Worm (Caenorhabditis elegans) whole organism, L1 larva: ENCODE results near the gene F21H7.3.

Experiments
- F16B12.6 ChIP-seq: fragments of 150-350 bp; optimal IDR thresholded peaks from 2 replicates; lab custom pipeline; 2014; ENCODE audit warnings: missing biosample characterization, missing genetic modification characterization
- aly-2 ChIP-seq: fragments of 150-350 bp; optimal IDR thresholded peaks from 2 replicates; lab custom pipeline; 2014; ENCODE audit warnings: missing biosample characterization, missing genetic modification characterization
- ama-1 ChIP-seq: fragments of 150-350 bp; optimal IDR thresholded peaks from 2 replicates; lab custom pipeline; 2014
- blmp-1 ChIP-seq: fragments of 150-350 bp; optimal IDR thresholded peaks from 2 replicates; lab custom pipeline; 2014; ENCODE audit warnings: missing biosample characterization, missing genetic modification characterization
- ceh-8 ChIP-seq: fragments of 200-800 bp; sonication (Bioruptor generic); optimal IDR thresholded peaks from 2 replicates; lab custom pipeline; 2018; ENCODE audit warnings: mild to moderate bottlenecking, missing genetic modification characterization, moderate library complexity, missing compliant biosample characterization
- dpl-1 ChIP-seq, 3 experiments: fragments of 150-350 bp in 2 of 3; sonication (generic microtip) in 1 of 3; optimal IDR thresholded peaks; 2 replicates each; lab custom pipeline; 2014 to 2017; ENCODE audit warnings: missing biosample characterization in 3 of 3, missing genetic modification characterization in 3 of 3, missing genetic modification reagents in 3 of 3
- efl-1 ChIP-seq, 4 experiments: fragments of 150-350 bp; optimal IDR thresholded peaks in 3 of 4; peaks in 1 of 4; 1 replicate in 1 of 4; 2 replicates in 3 of 4; lab custom pipeline; 2014; ENCODE audit warnings: missing biosample characterization in 2 of 4, missing genetic modification characterization in 2 of 4, missing genetic modification reagents in 2 of 4
- elt-2 ChIP-seq: sonication (generic microtip); optimal IDR thresholded peaks from 2 replicates; lab custom pipeline; 2016; ENCODE audit warnings: missing genetic modification characterization, mild to moderate bottlenecking, inconsistent platforms, missing compliant biosample characterization, missing genetic modification reagents
- elt-3 ChIP-seq, 6 experiments: fragments of 150-350 bp in 1 of 6; sonication (generic microtip); optimal IDR thresholded peaks; 2 replicates each; lab custom pipeline; 2017 to 2018; ENCODE audit warnings: missing biosample characterization in 6 of 6, missing genetic modification characterization in 6 of 6, inconsistent platforms in 1 of 6
- ets-5 ChIP-seq: fragments of 200-800 bp; sonication (Bioruptor generic); IDR thresholded peaks from 2 replicates; pipeline ENCODE4 v1.3.6; 2022; ENCODE audit warnings: missing genetic modification characterization, missing compliant biosample characterization
- grh-1 ChIP-seq: fragments of 200-800 bp; sonication (Bioruptor generic); IDR thresholded peaks from 2 replicates; pipeline ENCODE4 v1.3.6; 2022; ENCODE audit warnings: missing genetic modification reagents, missing genetic modification characterization, missing compliant biosample characterization
- hlh-4 ChIP-seq: sonication (generic microtip); optimal IDR thresholded peaks from 2 replicates; lab custom pipeline; 2016; ENCODE audit warnings: mild to moderate bottlenecking, missing genetic modification characterization, missing compliant biosample characterization
- hpl-2 ChIP-seq: fragments of 150-350 bp; optimal IDR thresholded peaks from 2 replicates; lab custom pipeline; 2014; ENCODE audit warnings: missing biosample characterization, missing genetic modification reagents, missing genetic modification characterization
- irx-1 ChIP-seq: sonication (generic microtip); optimal IDR thresholded peaks from 2 replicates; lab custom pipeline; 2016; ENCODE audit warnings: missing genetic modification characterization, missing compliant biosample characterization
- jun-1 ChIP-seq: fragments of 150-350 bp; optimal IDR thresholded peaks from 2 replicates; lab custom pipeline; 2014; ENCODE audit warnings: missing biosample characterization, missing genetic modification reagents, missing genetic modification characterization
- lin-15B ChIP-seq: fragments of 150-350 bp; sonication (generic microtip); optimal IDR thresholded peaks from 3 replicates; lab custom pipeline; 2014; ENCODE audit warnings: missing biosample characterization, missing genetic modification characterization
- lin-35 ChIP-seq, 2 experiments: fragments of 150-350 bp; optimal IDR thresholded peaks; 2 replicates each; lab custom pipeline; 2014; ENCODE audit warnings: missing biosample characterization in 2 of 2, missing genetic modification characterization in 2 of 2, missing genetic modification reagents in 2 of 2
- lsy-2 ChIP-seq, 2 experiments: fragments of 150-350 bp; optimal IDR thresholded peaks; 2 replicates each; lab custom pipeline; 2014; ENCODE audit warnings: missing biosample characterization in 2 of 2, missing genetic modification characterization in 2 of 2
- nhr-11 ChIP-seq: fragments of 150-350 bp; optimal IDR thresholded peaks from 2 replicates; lab custom pipeline; 2014; ENCODE audit warnings: missing biosample characterization, missing genetic modification characterization
- nhr-12 ChIP-seq: sonication (generic microtip); optimal IDR thresholded peaks from 2 replicates; lab custom pipeline; 2017; ENCODE audit warnings: missing biosample characterization, missing genetic modification characterization
- nhr-19 ChIP-seq: fragments of 200-800 bp; sonication (Bioruptor generic); conservative IDR thresholded peaks from 2 replicates; pipeline ENCODE4 v1.3.6; 2022; ENCODE audit warnings: missing genetic modification characterization, missing compliant biosample characterization
- nhr-237 ChIP-seq: fragments of 150-350 bp; optimal IDR thresholded peaks from 2 replicates; lab custom pipeline; 2014; ENCODE audit warnings: missing biosample characterization, missing genetic modification characterization
- nhr-47 ChIP-seq: sonication (generic microtip); optimal IDR thresholded peaks from 2 replicates; lab custom pipeline; 2016; ENCODE audit warnings: mild to moderate bottlenecking, missing genetic modification characterization, moderate library complexity, missing compliant biosample characterization
- nhr-77 ChIP-seq: fragments of 150-350 bp; optimal IDR thresholded peaks from 2 replicates; lab custom pipeline; 2014; ENCODE audit warnings: missing biosample characterization, missing genetic modification characterization
- nhr-84 ChIP-seq: sonication (generic microtip); optimal IDR thresholded peaks from 2 replicates; lab custom pipeline; 2017; ENCODE audit warnings: missing biosample characterization, missing genetic modification characterization
- nhr-90 ChIP-seq: sonication (generic microtip); optimal IDR thresholded peaks from 2 replicates; lab custom pipeline; 2016; ENCODE audit warnings: mild to moderate bottlenecking, missing genetic modification characterization, missing compliant biosample characterization; ENCODE audit not compliant: poor library complexity
- pag-3 ChIP-seq: sonication (generic microtip); optimal IDR thresholded peaks from 2 replicates; lab custom pipeline; 2017; ENCODE audit warnings: missing genetic modification characterization, mild to moderate bottlenecking, missing compliant biosample characterization, antibody characterized with exemption, borderline replicate concordance; ENCODE audit not compliant: insufficient read depth
- rnt-1 ChIP-seq: sonication (generic microtip); optimal IDR thresholded peaks from 2 replicates; lab custom pipeline; 2016; ENCODE audit warnings: mild to moderate bottlenecking, missing genetic modification characterization, moderate library complexity, missing compliant biosample characterization
- skn-1 ChIP-seq: fragments of 150-350 bp; optimal IDR thresholded peaks from 2 replicates; lab custom pipeline; 2014; ENCODE audit warnings: missing biosample characterization, missing genetic modification characterization
- snpc-4 ChIP-seq: fragments of 150-350 bp; optimal IDR thresholded peaks from 2 replicates; lab custom pipeline; 2014; ENCODE audit warnings: missing biosample characterization, missing genetic modification characterization
- sox-4 ChIP-seq: sonication (generic microtip); optimal IDR thresholded peaks from 2 replicates; lab custom pipeline; 2016; ENCODE audit warnings: missing genetic modification characterization, missing compliant biosample characterization
- swsn-7 ChIP-seq: sonication (generic microtip); optimal IDR thresholded peaks from 2 replicates; lab custom pipeline; 2016; ENCODE audit warnings: missing genetic modification characterization, missing compliant biosample characterization
- tlp-1 ChIP-seq: fragments of 150-350 bp; optimal IDR thresholded peaks from 2 replicates; lab custom pipeline; 2014; ENCODE audit warnings: missing biosample characterization, missing genetic modification characterization
- unc-130 ChIP-seq: fragments of 150-350 bp; optimal IDR thresholded peaks from 2 replicates; lab custom pipeline; 2017; ENCODE audit warnings: missing biosample characterization, missing genetic modification characterization, inconsistent platforms
- unc-30 ChIP-seq: sonication (generic microtip); optimal IDR thresholded peaks from 2 replicates; lab custom pipeline; 2017; ENCODE audit warnings: missing biosample characterization, missing genetic modification characterization
- unc-62 ChIP-seq: fragments of 150-350 bp; optimal IDR thresholded peaks from 2 replicates; lab custom pipeline; 2014; ENCODE audit warnings: missing biosample characterization, missing genetic modification reagents, missing genetic modification characterization
- unc-98 ChIP-seq: fragments of 200-800 bp; sonication (Bioruptor generic); IDR thresholded peaks from 2 replicates; pipeline ENCODE4 v1.3.6; 2022; ENCODE audit warnings: missing genetic modification characterization, missing compliant biosample characterization
- ztf-11 ChIP-seq, 2 experiments: sonication (generic microtip); optimal IDR thresholded peaks; 2 replicates each; lab custom pipeline; 2016 to 2017; ENCODE audit warnings: missing genetic modification characterization in 2 of 2, missing biosample characterization in 1 of 2, missing compliant biosample characterization in 1 of 2
- ztf-4 ChIP-seq: fragments of 150-350 bp; optimal IDR thresholded peaks from 2 replicates; lab custom pipeline; 2014; ENCODE audit warnings: missing biosample characterization, missing genetic modification characterization

Gene F21H7.3

ce11 chrV:16224027-16224426, 11.0 kb downstream of the F21H7.3 start, which contains the start of gene stdh-2:
stdh-2 (plus strand) TSS chrV:16224327.
- TF ChIP-seq grh-1 (GFP tag; lab: Robert Waterston, UW): no peak

ce11 chrV:16220020-16220419, 15.0 kb downstream of the F21H7.3 start:
- TF ChIP-seq sox-4 (no peak), ztf-11 (tag; optimal IDR thresholded peaks at IDR 0.05; lab: Kevin White, UChicago) (no peak), nhr-12 (tag; lab: Kevin White, UChicago) (no peak)

- TF ChIP-seq rnt-1: no peak
- TF ChIP-seq swsn-7 (tag; lab: Kevin White, UChicago): no peak
- TF ChIP-seq nhr-47 (tag; lab: Kevin White, UChicago): no peak
- no peak for TF ChIP-seq pag-3
- peak in 1 of 6 experiments; percentile 87 for TF ChIP-seq elt-3 (tag; optimal IDR thresholded peaks at IDR 0.05; lab: Kevin White, UChicago)
- no peak for TF ChIP-seq ets-5 (GFP tag; lab: Robert Waterston, UW)
- TF ChIP-seq aly-2: no peak
- TF ChIP-seq tlp-1 (tag; lab: Kevin White, UChicago): no peak
- TF ChIP-seq blmp-1 (tag; lab: Kevin White, UChicago): peak; percentile 30
- no peak for TF ChIP-seq unc-98 (GFP tag; lab: Robert Waterston, UW)
- TF ChIP-seq elt-2 (tag; lab: Kevin White, UChicago): peak; percentile 15
- no peak for TF ChIP-seq nhr-77
- TF ChIP-seq irx-1 (tag; lab: Kevin White, UChicago): no peak
- TF ChIP-seq ceh-8 (GFP tag; lab: Kevin White, UChicago): no peak
- TF ChIP-seq efl-1 (optimal IDR thresholded peaks at IDR 0.05; lab: Kevin White, UChicago): no peak
- no peak for TF ChIP-seq efl-1 (GFP tag; optimal IDR thresholded peaks at IDR 0.05 in 1 of 2; lab: Kevin White, UChicago)
- no peak for TF ChIP-seq unc-62 (GFP tag; lab: Kevin White, UChicago)
- no peak for TF ChIP-seq unc-30
- no peak for TF ChIP-seq hlh-4
- TF ChIP-seq lin-35 (GFP tag; optimal IDR thresholded peaks at IDR 0.05; lab: Kevin White, UChicago): peak in 1 of 2 experiments; percentile 9
- no peak for TF ChIP-seq snpc-4 (tag; lab: Kevin White, UChicago)
- no peak for TF ChIP-seq skn-1 (tag; lab: Kevin White, UChicago)
- TF ChIP-seq hpl-2: no peak
- no peak for TF ChIP-seq nhr-84 (tag; lab: Kevin White, UChicago)
- no peak for TF ChIP-seq F16B12.6 (tag; lab: Kevin White, UChicago)
- no peak for TF ChIP-seq nhr-90 (tag; lab: Kevin White, UChicago)
- no peak for TF ChIP-seq nhr-11 (tag; lab: Kevin White, UChicago)
Measured at ce11 chrV:16218972-16219757, 15.9 kb downstream of the F21H7.3 start, which contains the start of gene glc-1. glc-1 (plus strand) TSS chrV:16219634.

ce11 chrV:16218522-16218921, 16.5 kb downstream of the F21H7.3 start, which contains the start of gene F11A5.15:
F11A5.15 (minus strand) TSS chrV:16218622.
- TF ChIP-seq elt-3 (tag; optimal IDR thresholded peaks at IDR 0.05; lab: Kevin White, UChicago): peak in 1 of 6 experiments; percentile 26
- TF ChIP-seq jun-1 (tag; lab: Kevin White, UChicago): no peak
- TF ChIP-seq hpl-2: no peak
- no peak for TF ChIP-seq efl-1 (optimal IDR thresholded peaks at IDR 0.05; lab: Kevin White, UChicago)
- TF ChIP-seq efl-1 (GFP tag; optimal IDR thresholded peaks at IDR 0.05 in 1 of 2; lab: Kevin White, UChicago): peak in 1 of 2 experiments; percentile 31
- no peak for TF ChIP-seq dpl-1 (GFP tag; optimal IDR thresholded peaks at IDR 0.05; lab: Kevin White, UChicago)

ce11 chrV:16214505-16214904, 20.5 kb downstream of the F21H7.3 start, which contains the start of gene F11A5.9:
F11A5.9 (plus strand) TSS chrV:16214890.
- TF ChIP-seq unc-98 (GFP tag; lab: Robert Waterston, UW) (no peak), lsy-2 (tag; optimal IDR thresholded peaks at IDR 0.05; lab: Kevin White, UChicago) (peak in 1 of 2 experiments; percentile 35), blmp-1 (tag; lab: Kevin White, UChicago) (peak; percentile 38), swsn-7 (tag; lab: Kevin White, UChicago) (no peak), elt-3 (tag; optimal IDR thresholded peaks at IDR 0.05; lab: Kevin White, UChicago) (peak in 2 of 6 experiments; percentile 5 to 69), nhr-19 (GFP tag; lab: Robert Waterston, UW) (peak; percentile 19; the same call in 1 of the 2 replicates), lin-35 (GFP tag; optimal IDR thresholded peaks at IDR 0.05; lab: Kevin White, UChicago) (peak in 1 of 2 experiments; percentile 9), lin-15B (tag; lab: Kevin White, UChicago) (no peak), ama-1 (lab: Kevin White, UChicago) (no peak), unc-130 (no peak), ztf-4 (tag; lab: Kevin White, UChicago) (no peak), nhr-237 (tag; lab: Kevin White, UChicago) (no peak)
